Worm (Caenorhabditis elegans) whole organism, young adult: ENCODE data around the gene C01B10.11.
A peak's percentile ranks its signal among the peaks of the same experiment; 100 is the strongest.

Experiments
- B0035.1 ChIP-seq: sonication (generic microtip); optimal IDR thresholded peaks from 2 replicates; lab custom pipeline; 2016; ENCODE audit warnings: missing genetic modification characterization, mild to moderate bottlenecking, missing compliant biosample characterization, missing genotype, missing genetic modification reagents
- B0336.3 ChIP-seq: fragments of 200-800 bp; sonication (Bioruptor generic); IDR thresholded peaks from 2 replicates; pipeline ENCODE4 v1.3.6; 2022; ENCODE audit warnings: missing genetic modification characterization, missing compliant biosample characterization
- C17E4.6 ChIP-seq: fragments of 200-800 bp; sonication (Bioruptor generic); IDR thresholded peaks from 2 replicates; pipeline ENCODE4 v1.3.6; 2022; ENCODE audit warnings: missing genetic modification reagents, missing genetic modification characterization, missing compliant biosample characterization
- F22D6.2 ChIP-seq: sonication (generic microtip); optimal IDR thresholded peaks from 2 replicates; lab custom pipeline; 2016; ENCODE audit warnings: mild to moderate bottlenecking, missing genetic modification characterization, missing compliant biosample characterization
- F33H1.4 ChIP-seq: fragments of 200-800 bp; sonication (Bioruptor generic); IDR thresholded peaks from 2 replicates; pipeline ENCODE4 v1.3.6; 2022; ENCODE audit warnings: missing genetic modification reagents, missing genetic modification characterization, missing compliant biosample characterization
- F49E8.2 ChIP-seq: sonication (generic microtip); optimal IDR thresholded peaks from 3 replicates; lab custom pipeline; 2017; ENCODE audit warnings: missing genetic modification characterization, mild to moderate bottlenecking, missing compliant biosample characterization, antibody characterized with exemption, moderate library complexity; ENCODE audit not compliant: insufficient read depth
- F55B11.4 ChIP-seq: sonication (generic microtip); optimal IDR thresholded peaks from 2 replicates; lab custom pipeline; 2016; ENCODE audit warnings: missing compliant biosample characterization, missing genetic modification characterization, borderline replicate concordance; ENCODE audit not compliant: insufficient read depth
- K12H6.12 ChIP-seq: fragments of 200-800 bp; sonication (Bioruptor generic); optimal IDR thresholded peaks from 2 replicates; lab custom pipeline; 2018; ENCODE audit warnings: mild to moderate bottlenecking, missing genetic modification characterization, missing compliant biosample characterization
- T26A5.8 ChIP-seq: sonication (generic microtip); optimal IDR thresholded peaks from 2 replicates; lab custom pipeline; 2016; ENCODE audit warnings: missing genetic modification characterization, missing compliant biosample characterization
- Y53F4B.3 ChIP-seq: fragments of 200-800 bp; sonication (Bioruptor generic); IDR thresholded peaks from 2 replicates; pipeline ENCODE4 v1.3.6; 2022; ENCODE audit warnings: missing genetic modification reagents, missing genetic modification characterization, missing compliant biosample characterization
- Y53G8AR.9 ChIP-seq: fragments of 200-800 bp; sonication (Bioruptor generic); conservative IDR thresholded peaks from 2 replicates; pipeline ENCODE4 v1.3.6; 2022; ENCODE audit warnings: missing genetic modification reagents, missing genetic modification characterization, missing compliant biosample characterization
- Y95B8A.8 ChIP-seq: fragments of 200-800 bp; sonication (Bioruptor generic); IDR thresholded peaks from 2 replicates; pipeline ENCODE4 v1.3.6; 2022; ENCODE audit warnings: missing genetic modification reagents, missing genetic modification characterization, missing compliant biosample characterization
- akir-1 ChIP-seq: fragments of 200-800 bp; sonication (Bioruptor generic); optimal IDR thresholded peaks from 2 replicates; lab custom pipeline; 2018; ENCODE audit warnings: mild to moderate bottlenecking, missing genetic modification characterization, moderate library complexity, missing compliant biosample characterization
- aptf-2 ChIP-seq: fragments of 200-800 bp; sonication (Bioruptor generic); conservative IDR thresholded peaks from 2 replicates; pipeline ENCODE4 v1.3.6; 2022; ENCODE audit warnings: missing genetic modification reagents, missing genetic modification characterization, missing compliant biosample characterization
- atf-7 ChIP-seq: sonication (generic microtip); optimal IDR thresholded peaks from 2 replicates; lab custom pipeline; 2017; ENCODE audit warnings: mild to moderate bottlenecking, missing genetic modification characterization, missing compliant biosample characterization
- athp-1 ChIP-seq: sonication (generic microtip); optimal IDR thresholded peaks from 2 replicates; lab custom pipeline; 2017; ENCODE audit warnings: mild to moderate bottlenecking, missing genetic modification characterization, missing compliant biosample characterization
- ccch-3 ChIP-seq: fragments of 200-800 bp; sonication (Bioruptor generic); optimal IDR thresholded peaks from 2 replicates; lab custom pipeline; 2018; ENCODE audit warnings: mild to moderate bottlenecking, missing genetic modification characterization, missing compliant biosample characterization
- cebp-2 ChIP-seq: fragments of 200-800 bp; sonication (Bioruptor generic); IDR thresholded peaks from 2 replicates; pipeline ENCODE4 v1.3.6; 2022; ENCODE audit warnings: missing genetic modification characterization, missing compliant biosample characterization
- ceh-100 ChIP-seq: fragments of 200-800 bp; sonication (Bioruptor generic); IDR thresholded peaks from 2 replicates; pipeline ENCODE4 v1.3.6; 2022; ENCODE audit warnings: missing genetic modification reagents, missing genetic modification characterization, missing compliant biosample characterization
- ceh-27 ChIP-seq: fragments of 200-800 bp; sonication (Bioruptor generic); optimal IDR thresholded peaks from 2 replicates; lab custom pipeline; 2018; ENCODE audit warnings: mild to moderate bottlenecking, missing genetic modification characterization, moderate library complexity, missing compliant biosample characterization
- ceh-40 ChIP-seq: fragments of 200-800 bp; sonication (Bioruptor generic); IDR thresholded peaks from 2 replicates; pipeline ENCODE4 v1.3.6; 2022; ENCODE audit warnings: missing genetic modification characterization, missing compliant biosample characterization
- chd-7 ChIP-seq: sonication (generic microtip); optimal IDR thresholded peaks from 2 replicates; lab custom pipeline; 2016; ENCODE audit warnings: mild to moderate bottlenecking, missing genetic modification characterization, moderate library complexity, missing compliant biosample characterization
- die-1 ChIP-seq: sonication (generic microtip); optimal IDR thresholded peaks from 2 replicates; lab custom pipeline; 2016; ENCODE audit warnings: missing genotype, mild to moderate bottlenecking, missing genetic modification characterization, missing compliant biosample characterization
- dpl-1 ChIP-seq: fragments of 150-350 bp; optimal IDR thresholded peaks from 2 replicates; lab custom pipeline; 2014; ENCODE audit warnings: missing biosample characterization, missing genetic modification reagents, missing genetic modification characterization
- egl-18 ChIP-seq: fragments of 200-800 bp; sonication (Bioruptor generic); IDR thresholded peaks from 2 replicates; pipeline ENCODE4 v1.3.6; 2022; ENCODE audit warnings: missing genetic modification reagents, missing genetic modification characterization, missing compliant biosample characterization
- egrh-3 ChIP-seq: fragments of 200-800 bp; sonication (Bioruptor generic); IDR thresholded peaks from 2 replicates; pipeline ENCODE4 v1.3.6; 2022; ENCODE audit warnings: missing genetic modification reagents, missing genetic modification characterization, missing compliant biosample characterization
- him-1 ChIP-seq: sonication (generic microtip); optimal IDR thresholded peaks from 2 replicates; lab custom pipeline; 2016; ENCODE audit warnings: missing genotype, missing genetic modification reagents, missing genetic modification characterization, missing compliant biosample characterization
- lin-40 ChIP-seq: sonication (generic microtip); optimal IDR thresholded peaks from 2 replicates; lab custom pipeline; 2016; ENCODE audit warnings: missing genetic modification characterization, mild to moderate bottlenecking, missing compliant biosample characterization, missing genotype, missing genetic modification reagents
- lin-54 ChIP-seq: fragments of 200-800 bp; sonication (Bioruptor generic); optimal IDR thresholded peaks from 2 replicates; lab custom pipeline; 2018; ENCODE audit warnings: mild to moderate bottlenecking, missing genetic modification characterization, missing compliant biosample characterization
- lir-1 ChIP-seq: fragments of 200-800 bp; sonication (Bioruptor generic); conservative IDR thresholded peaks from 2 replicates; pipeline ENCODE4 v1.3.6; 2022; ENCODE audit warnings: missing genetic modification reagents, missing genetic modification characterization, missing compliant biosample characterization
- lsl-1 ChIP-seq: fragments of 200-800 bp; sonication (Bioruptor generic); optimal IDR thresholded peaks from 2 replicates; lab custom pipeline; 2018; ENCODE audit warnings: mild to moderate bottlenecking, missing genetic modification characterization, moderate library complexity, missing compliant biosample characterization
- lsy-27 ChIP-seq: sonication (generic microtip); optimal IDR thresholded peaks from 2 replicates; lab custom pipeline; 2017; ENCODE audit warnings: missing genetic modification characterization, mild to moderate bottlenecking, missing compliant biosample characterization, antibody characterized with exemption, missing genotype, borderline replicate concordance; ENCODE audit not compliant: insufficient read depth
- nfya-2 ChIP-seq: fragments of 200-800 bp; sonication (Bioruptor generic); IDR thresholded peaks from 2 replicates; pipeline ENCODE4 v1.3.6; 2022; ENCODE audit warnings: missing genetic modification reagents, missing genetic modification characterization, missing compliant biosample characterization
- nhr-27 ChIP-seq: fragments of 200-800 bp; sonication (Bioruptor generic); optimal IDR thresholded peaks from 2 replicates; lab custom pipeline; 2018; ENCODE audit warnings: mild to moderate bottlenecking, missing genetic modification characterization, moderate library complexity, missing compliant biosample characterization
- nhr-80 ChIP-seq: sonication (generic microtip); optimal IDR thresholded peaks from 2 replicates; lab custom pipeline; 2016; ENCODE audit warnings: missing genetic modification characterization, missing compliant biosample characterization
- nhr-90 ChIP-seq: sonication (generic microtip); optimal IDR thresholded peaks from 2 replicates; lab custom pipeline; 2016; ENCODE audit warnings: missing genotype, mild to moderate bottlenecking, missing genetic modification characterization, missing compliant biosample characterization
- rcor-1 ChIP-seq: fragments of 200-800 bp; sonication (Bioruptor generic); IDR thresholded peaks from 2 replicates; pipeline ENCODE4 v1.3.6; 2022; ENCODE audit warnings: missing genetic modification reagents, missing genetic modification characterization, missing compliant biosample characterization
- rec-8 ChIP-seq, 2 experiments: sonication (generic microtip); optimal IDR thresholded peaks; 2 replicates each; lab custom pipeline; 2016; ENCODE audit warnings: mild to moderate bottlenecking in 2 of 2, missing genetic modification characterization in 2 of 2, missing genetic modification reagents in 2 of 2, missing genotype in 2 of 2, missing biosample characterization in 1 of 2, missing compliant biosample characterization in 1 of 2, moderate library complexity in 1 of 2
- sea-2 ChIP-seq: fragments of 200-800 bp; sonication (Bioruptor generic); IDR thresholded peaks from 2 replicates; pipeline ENCODE4 v1.3.6; 2022; ENCODE audit warnings: missing genetic modification characterization, missing compliant biosample characterization
- snpc-4 ChIP-seq, 5 experiments: fragments of 150-350 bp in 1 of 5; sonication (generic microtip) in 4 of 5; optimal IDR thresholded peaks; 2 replicates each; lab custom pipeline; 2014 to 2018; ENCODE audit warnings: missing genetic modification characterization in 5 of 5, missing biosample characterization in 3 of 5, antibody characterized with exemption in 2 of 5, mild to moderate bottlenecking in 2 of 5, missing compliant biosample characterization in 2 of 5, missing genotype in 2 of 5, moderate library complexity in 2 of 5, missing genetic modification reagents in 1 of 5
- somi-1 ChIP-seq: fragments of 200-800 bp; sonication (Bioruptor generic); optimal IDR thresholded peaks from 2 replicates; lab custom pipeline; 2018; ENCODE audit warnings: mild to moderate bottlenecking, missing genetic modification characterization, missing compliant biosample characterization
- tbp1 ChIP-seq: fragments of 200-800 bp; sonication (Bioruptor generic); optimal IDR thresholded peaks from 2 replicates; lab custom pipeline; 2018; ENCODE audit warnings: mild to moderate bottlenecking, missing genetic modification characterization, missing compliant biosample characterization
- xnd-1 ChIP-seq: sonication (generic microtip); optimal IDR thresholded peaks from 2 replicates; lab custom pipeline; 2016; ENCODE audit warnings: missing genotype, missing genetic modification reagents, missing genetic modification characterization, missing compliant biosample characterization
- zim-3 ChIP-seq: sonication (generic microtip); optimal IDR thresholded peaks from 2 replicates; lab custom pipeline; 2017; ENCODE audit warnings: mild to moderate bottlenecking, missing genetic modification characterization, moderate library complexity, missing compliant biosample characterization
- ztf-18 ChIP-seq: sonication (generic microtip); optimal IDR thresholded peaks from 2 replicates; lab custom pipeline; 2016; ENCODE audit warnings: missing genotype, mild to moderate bottlenecking, missing genetic modification characterization, missing compliant biosample characterization
- ztf-22 ChIP-seq: fragments of 200-800 bp; sonication (Bioruptor generic); optimal IDR thresholded peaks from 2 replicates; lab custom pipeline; 2018; ENCODE audit warnings: mild to moderate bottlenecking, missing genetic modification characterization, moderate library complexity, missing compliant biosample characterization
- ztf-25 ChIP-seq: fragments of 200-800 bp; sonication (Bioruptor generic); IDR thresholded peaks from 2 replicates; pipeline ENCODE4 v1.3.6; 2022; ENCODE audit warnings: missing genetic modification reagents, missing genetic modification characterization, missing compliant biosample characterization
- ztf-6 ChIP-seq: fragments of 200-800 bp; sonication (Bioruptor generic); IDR thresholded peaks from 2 replicates; pipeline ENCODE4 v1.3.6; 2022; ENCODE audit warnings: missing genetic modification reagents, missing genetic modification characterization, missing compliant biosample characterization

Gene C01B10.11

DNA sequence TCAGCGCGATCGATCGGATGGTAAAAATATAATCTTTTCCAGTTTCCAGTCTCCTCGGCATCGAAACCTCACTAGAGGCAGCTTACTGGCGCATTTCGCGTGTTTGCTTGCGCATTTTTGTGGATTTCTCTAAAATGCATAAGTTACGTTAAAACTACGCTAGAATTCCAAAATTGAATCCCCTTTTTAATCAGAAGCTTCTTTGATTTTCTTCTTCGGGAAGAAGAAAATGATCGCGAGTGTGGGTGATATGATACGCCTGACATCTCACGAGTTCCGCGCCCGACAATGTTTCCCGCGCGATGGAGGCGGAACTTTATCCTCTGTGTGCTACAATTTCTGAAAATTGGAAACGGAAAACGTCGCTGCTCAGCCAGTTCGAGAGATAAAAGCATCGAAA is 6.6 kb downstream of the C01B10.11 start (continued):
- TF ChIP-seq ztf-25: no peak
- TF ChIP-seq ceh-100 (GFP tag; lab: Robert Waterston, UW): no peak
- TF ChIP-seq ccch-3 (GFP tag; lab: Kevin White, UChicago): no peak
- TF ChIP-seq dpl-1 (GFP tag; lab: Kevin White, UChicago): peak; percentile 13
- 0 out of 2 replicates have a peak, but pooled peaks have one; percentile 17 for TF ChIP-seq cebp-2 (GFP tag; lab: Robert Waterston, UW)
- no peak for TF ChIP-seq Y53G8AR.9 (GFP tag; lab: Robert Waterston, UW)
- no peak for TF ChIP-seq B0035.1 (tag; lab: Kevin White, UChicago)
- TF ChIP-seq lin-40: no peak
- peak; percentile 57 for TF ChIP-seq lin-54 (GFP tag; lab: Kevin White, UChicago)
- TF ChIP-seq ceh-27 (GFP tag; lab: Kevin White, UChicago): no peak
- TF ChIP-seq F49E8.2: peak; percentile 94
- TF ChIP-seq rec-8 (tag; optimal IDR thresholded peaks at IDR 0.05; lab: Kevin White, UChicago): no peak
- TF ChIP-seq chd-7 (tag; lab: Kevin White, UChicago): no peak
- peak; percentile 59; the same call in 1 of the 2 replicates for TF ChIP-seq F33H1.4 (GFP tag; lab: Robert Waterston, UW)
- no peak for TF ChIP-seq ztf-22 (GFP tag; lab: Kevin White, UChicago)
- TF ChIP-seq Y53F4B.3 (GFP tag; lab: Robert Waterston, UW): no peak
- no peak for TF ChIP-seq nhr-80 (tag; lab: Kevin White, UChicago)
- TF ChIP-seq die-1 (tag; lab: Kevin White, UChicago): no peak
- TF ChIP-seq Y95B8A.8 (GFP tag; lab: Robert Waterston, UW): no peak
- no peak for TF ChIP-seq athp-1
- TF ChIP-seq egl-18 (GFP tag; lab: Robert Waterston, UW): no peak
- TF ChIP-seq snpc-4 (GFP tag; optimal IDR thresholded peaks at IDR 0.05; lab: Kevin White, UChicago): peak; percentile 92
- TF ChIP-seq snpc-4 (tag; optimal IDR thresholded peaks at IDR 0.05; lab: Kevin White, UChicago): peak; percentile 92 to 96 (median 94)
- TF ChIP-seq him-1 (tag; lab: Kevin White, UChicago): peak; percentile 69
- TF ChIP-seq somi-1: no peak
- TF ChIP-seq xnd-1: peak; percentile 43
- no peak for TF ChIP-seq aptf-2 (GFP tag; lab: Robert Waterston, UW)
- no peak for TF ChIP-seq lir-1 (GFP tag; lab: Robert Waterston, UW)
- TF ChIP-seq ztf-18 (tag; lab: Kevin White, UChicago): peak; percentile 90
- TF ChIP-seq nfya-2 (GFP tag; lab: Robert Waterston, UW): no peak
- no peak for TF ChIP-seq atf-7 (tag; lab: Kevin White, UChicago)
- no peak for TF ChIP-seq nhr-27 (tag; lab: Kevin White, UChicago)
- TF ChIP-seq zim-3 (tag; lab: Kevin White, UChicago): no peak
- TF ChIP-seq ztf-6: no peak
- no peak for TF ChIP-seq K12H6.12 (tag; lab: Kevin White, UChicago)
- peak; percentile 6 for TF ChIP-seq T26A5.8 (tag; lab: Kevin White, UChicago)
- TF ChIP-seq F22D6.2 (tag; lab: Kevin White, UChicago): no peak
- TF ChIP-seq akir-1 (GFP tag; lab: Kevin White, UChicago): no peak
- TF ChIP-seq tbp1 (GFP tag; lab: Kevin White, UChicago): peak; percentile 71
- peak; percentile 60 for TF ChIP-seq lsl-1
- no peak for TF ChIP-seq ceh-40 (GFP tag; lab: Robert Waterston, UW)
- no peak for TF ChIP-seq F55B11.4 (tag; lab: Kevin White, UChicago)
- no peak for TF ChIP-seq nhr-90 (tag; lab: Kevin White, UChicago)
- no peak for TF ChIP-seq sea-2 (GFP tag; lab: Robert Waterston, UW)
- TF ChIP-seq B0336.3: peak; percentile 77
- TF ChIP-seq lsy-27: no peak
- no peak for TF ChIP-seq egrh-3
- TF ChIP-seq C17E4.6: peak; percentile 53; the same call in 1 of the 2 replicates
- TF ChIP-seq rcor-1: no peak; the same call in 1 of the 2 replicates
